Worm (Caenorhabditis elegans) whole organism, L1 larva: ENCODE measurements around the gene clec-48.

Experiments used
- C34B4.2 ChIP-seq: sonication (generic microtip); optimal IDR thresholded peaks from 2 replicates; lab custom pipeline; 2017; ENCODE audit warnings: mild to moderate bottlenecking, missing genetic modification characterization, missing compliant biosample characterization
- aha-1 ChIP-seq: fragments of 150-350 bp; optimal IDR thresholded peaks from 2 replicates; lab custom pipeline; 2014; ENCODE audit warnings: missing biosample characterization, missing genetic modification characterization
- alr-1 ChIP-seq: fragments of 200-800 bp; sonication (Bioruptor generic); optimal IDR thresholded peaks from 2 replicates; lab custom pipeline; 2018; ENCODE audit warnings: borderline replicate concordance, mild to moderate bottlenecking, missing genetic modification characterization, missing compliant biosample characterization
- aly-2 ChIP-seq: fragments of 150-350 bp; optimal IDR thresholded peaks from 2 replicates; lab custom pipeline; 2014; ENCODE audit warnings: missing biosample characterization, missing genetic modification characterization
- ama-1 ChIP-seq: fragments of 150-350 bp; optimal IDR thresholded peaks from 2 replicates; lab custom pipeline; 2014
- dsc-1 ChIP-seq: sonication (generic microtip); optimal IDR thresholded peaks from 2 replicates; lab custom pipeline; 2016; ENCODE audit warnings: mild to moderate bottlenecking, missing genetic modification characterization, missing compliant biosample characterization
- efl-1 ChIP-seq, 4 experiments: fragments of 150-350 bp; optimal IDR thresholded peaks in 3 of 4; peaks in 1 of 4; 1 replicate in 1 of 4; 2 replicates in 3 of 4; lab custom pipeline; 2014; ENCODE audit warnings: missing biosample characterization in 2 of 4, missing genetic modification characterization in 2 of 4, missing genetic modification reagents in 2 of 4
- efl-3 ChIP-seq: fragments of 200-800 bp; sonication (Bioruptor generic); optimal IDR thresholded peaks from 2 replicates; lab custom pipeline; 2018; ENCODE audit warnings: mild to moderate bottlenecking, missing genetic modification characterization, missing compliant biosample characterization
- egl-13 ChIP-seq: sonication (generic microtip); optimal IDR thresholded peaks from 2 replicates; lab custom pipeline; 2016; ENCODE audit warnings: missing genotype, missing genetic modification reagents, missing genetic modification characterization, missing compliant biosample characterization
- elt-2 ChIP-seq: sonication (generic microtip); optimal IDR thresholded peaks from 2 replicates; lab custom pipeline; 2016; ENCODE audit warnings: missing genetic modification characterization, mild to moderate bottlenecking, inconsistent platforms, missing compliant biosample characterization, missing genetic modification reagents
- elt-3 ChIP-seq, 6 experiments: fragments of 150-350 bp in 1 of 6; sonication (generic microtip); optimal IDR thresholded peaks; 2 replicates each; lab custom pipeline; 2017 to 2018; ENCODE audit warnings: missing biosample characterization in 6 of 6, missing genetic modification characterization in 6 of 6, inconsistent platforms in 1 of 6
- ets-5 ChIP-seq: fragments of 200-800 bp; sonication (Bioruptor generic); IDR thresholded peaks from 2 replicates; pipeline ENCODE4 v1.3.6; 2022; ENCODE audit warnings: missing genetic modification characterization, missing compliant biosample characterization
- fkh-10 ChIP-seq: sonication (generic microtip); optimal IDR thresholded peaks from 2 replicates; lab custom pipeline; 2017; ENCODE audit warnings: missing biosample characterization, missing genetic modification reagents, missing genetic modification characterization
- fos-1 ChIP-seq: fragments of 150-350 bp; optimal IDR thresholded peaks from 2 replicates; lab custom pipeline; 2014; ENCODE audit warnings: missing biosample characterization, missing genetic modification characterization
- grh-1 ChIP-seq: fragments of 200-800 bp; sonication (Bioruptor generic); IDR thresholded peaks from 2 replicates; pipeline ENCODE4 v1.3.6; 2022; ENCODE audit warnings: missing genetic modification reagents, missing genetic modification characterization, missing compliant biosample characterization
- hlh-4 ChIP-seq: sonication (generic microtip); optimal IDR thresholded peaks from 2 replicates; lab custom pipeline; 2016; ENCODE audit warnings: mild to moderate bottlenecking, missing genetic modification characterization, missing compliant biosample characterization
- hpl-2 ChIP-seq: fragments of 150-350 bp; optimal IDR thresholded peaks from 2 replicates; lab custom pipeline; 2014; ENCODE audit warnings: missing biosample characterization, missing genetic modification reagents, missing genetic modification characterization
- irx-1 ChIP-seq: sonication (generic microtip); optimal IDR thresholded peaks from 2 replicates; lab custom pipeline; 2016; ENCODE audit warnings: missing genetic modification characterization, missing compliant biosample characterization
- lin-35 ChIP-seq, 2 experiments: fragments of 150-350 bp; optimal IDR thresholded peaks; 2 replicates each; lab custom pipeline; 2014; ENCODE audit warnings: missing biosample characterization in 2 of 2, missing genetic modification characterization in 2 of 2, missing genetic modification reagents in 2 of 2
- lir-3 ChIP-seq: sonication (generic microtip); optimal IDR thresholded peaks from 2 replicates; lab custom pipeline; 2016; ENCODE audit warnings: mild to moderate bottlenecking, missing genetic modification characterization, moderate library complexity, missing compliant biosample characterization; ENCODE audit not compliant: poor library complexity
- mef-2 ChIP-seq: fragments of 150-350 bp; optimal IDR thresholded peaks from 2 replicates; lab custom pipeline; 2014; ENCODE audit warnings: missing biosample characterization, missing genetic modification characterization
- mep-1 ChIP-seq: fragments of 150-350 bp; optimal IDR thresholded peaks from 2 replicates; lab custom pipeline; 2014; ENCODE audit warnings: missing biosample characterization, missing genetic modification characterization
- nhr-28 ChIP-seq: fragments of 150-350 bp; optimal IDR thresholded peaks from 2 replicates; lab custom pipeline; 2014; ENCODE audit warnings: missing biosample characterization, missing genetic modification characterization
- nhr-47 ChIP-seq: sonication (generic microtip); optimal IDR thresholded peaks from 2 replicates; lab custom pipeline; 2016; ENCODE audit warnings: mild to moderate bottlenecking, missing genetic modification characterization, moderate library complexity, missing compliant biosample characterization
- nhr-90 ChIP-seq: sonication (generic microtip); optimal IDR thresholded peaks from 2 replicates; lab custom pipeline; 2016; ENCODE audit warnings: mild to moderate bottlenecking, missing genetic modification characterization, missing compliant biosample characterization; ENCODE audit not compliant: poor library complexity
- pag-3 ChIP-seq: sonication (generic microtip); optimal IDR thresholded peaks from 2 replicates; lab custom pipeline; 2017; ENCODE audit warnings: missing genetic modification characterization, mild to moderate bottlenecking, missing compliant biosample characterization, antibody characterized with exemption, borderline replicate concordance; ENCODE audit not compliant: insufficient read depth
- rnt-1 ChIP-seq: sonication (generic microtip); optimal IDR thresholded peaks from 2 replicates; lab custom pipeline; 2016; ENCODE audit warnings: mild to moderate bottlenecking, missing genetic modification characterization, moderate library complexity, missing compliant biosample characterization
- sptf-1 ChIP-seq: fragments of 150-350 bp; optimal IDR thresholded peaks from 2 replicates; lab custom pipeline; 2014; ENCODE audit warnings: missing biosample characterization, missing genetic modification characterization
- unc-30 ChIP-seq: sonication (generic microtip); optimal IDR thresholded peaks from 2 replicates; lab custom pipeline; 2017; ENCODE audit warnings: missing biosample characterization, missing genetic modification characterization
- vab-15 ChIP-seq: sonication (generic microtip); optimal IDR thresholded peaks from 2 replicates; lab custom pipeline; 2017; ENCODE audit warnings: missing genotype, mild to moderate bottlenecking, missing genetic modification characterization, missing compliant biosample characterization
- ztf-11 ChIP-seq, 2 experiments: sonication (generic microtip); optimal IDR thresholded peaks; 2 replicates each; lab custom pipeline; 2016 to 2017; ENCODE audit warnings: missing genetic modification characterization in 2 of 2, missing biosample characterization in 1 of 2, missing compliant biosample characterization in 1 of 2

Gene clec-48

ce11 chrV:18137679-18138078 lies 20.1 kb upstream of the clec-48 start:
- TF ChIP-seq mef-2 (no peak), fkh-10 (GFP tag; lab: Kevin White, UChicago) (no peak)

DNA sequence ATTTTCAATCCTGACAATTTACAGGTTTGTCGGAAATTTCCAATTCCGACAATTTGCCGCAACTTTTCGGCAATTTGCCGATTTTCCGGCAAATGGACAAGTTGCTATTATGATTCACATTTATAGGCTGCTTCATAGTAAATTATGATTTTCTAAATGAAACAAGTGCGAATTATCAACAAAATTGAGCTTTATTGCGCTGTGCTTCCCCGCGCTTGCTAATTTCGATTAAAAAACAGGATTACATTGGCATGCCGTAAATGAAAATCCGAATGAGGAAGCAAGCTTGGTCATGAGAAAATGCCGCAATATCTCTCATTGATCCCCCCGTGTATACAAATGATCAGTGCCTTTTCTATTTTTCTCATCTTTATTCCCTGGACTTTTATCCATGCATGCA lies 19.1 kb upstream of the clec-48 start, which contains the start of gene Y37H2A.10:
Gene Y37H2A.10, plus strand, starts transcription at position 301 of the 400 bp plus-strand sequence.
- TF ChIP-seq nhr-28 (no peak), aha-1 (no peak), pag-3 (tag; lab: Kevin White, UChicago) (no peak), hpl-2 (GFP tag; lab: Kevin White, UChicago) (no peak), hlh-4 (tag; lab: Kevin White, UChicago) (no peak), elt-3 (tag; optimal IDR thresholded peaks at IDR 0.05; lab: Kevin White, UChicago) (no peak), grh-1 (GFP tag; lab: Robert Waterston, UW) (no peak), fos-1 (tag; lab: Kevin White, UChicago) (no peak), nhr-90 (tag; lab: Kevin White, UChicago) (no peak), nhr-47 (tag; lab: Kevin White, UChicago) (no peak), ama-1 (lab: Kevin White, UChicago) (no peak), C34B4.2 (tag; lab: Kevin White, UChicago) (no peak), efl-3 (no peak), sptf-1 (tag; lab: Kevin White, UChicago) (no peak)

ce11 chrV:18141161-18141560 lies 16.7 kb upstream of the clec-48 start, which contains the start of gene Y37H2A.11:
Gene Y37H2A.11, plus strand, starts transcription at chrV:18141461.
- TF ChIP-seq efl-1 (optimal IDR thresholded peaks at IDR 0.05; lab: Kevin White, UChicago) (no peak), efl-1 (GFP tag; optimal IDR thresholded peaks at IDR 0.05 in 1 of 2; lab: Kevin White, UChicago) (no peak), hpl-2 (GFP tag; lab: Kevin White, UChicago) (no peak), dsc-1 (no peak)

DNA sequence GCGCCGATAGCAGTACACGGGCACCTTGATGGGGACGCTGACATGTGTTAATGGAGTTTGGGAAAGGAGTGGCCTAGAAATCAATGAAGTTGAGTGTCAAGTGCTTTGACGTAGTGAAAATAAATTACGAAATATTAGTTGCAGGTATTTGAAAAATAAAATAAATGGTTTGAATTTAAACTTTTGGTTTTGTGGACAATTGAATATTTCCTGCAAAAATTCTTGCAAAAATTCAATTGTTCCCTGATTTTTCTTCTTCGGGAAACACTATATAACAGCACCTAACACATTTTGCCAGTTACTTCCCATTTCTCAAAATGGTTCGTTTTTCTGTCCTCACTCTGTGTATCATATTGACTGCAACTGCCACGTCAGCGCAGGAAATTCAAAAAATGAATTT lies 15.3 kb upstream of the clec-48 start, which contains the start of gene Y37H2A.13:
Gene Y37H2A.13, plus strand, starts transcription at position 301 of the 400 bp plus-strand sequence.
- TF ChIP-seq egl-13 (tag; lab: Kevin White, UChicago) (no peak), elt-2 (tag; lab: Kevin White, UChicago) (no peak), hpl-2 (GFP tag; lab: Kevin White, UChicago) (no peak), rnt-1 (tag; lab: Kevin White, UChicago) (no peak), unc-30 (tag; lab: Kevin White, UChicago) (no peak), lir-3 (no peak), lin-35 (GFP tag; optimal IDR thresholded peaks at IDR 0.05; lab: Kevin White, UChicago) (no peak)

- no peak for TF ChIP-seq ets-5 (GFP tag; lab: Robert Waterston, UW)
- TF ChIP-seq mep-1: no peak
- TF ChIP-seq efl-1 (optimal IDR thresholded peaks at IDR 0.05; lab: Kevin White, UChicago): no peak
- TF ChIP-seq efl-1 (GFP tag; optimal IDR thresholded peaks at IDR 0.05 in 1 of 2; lab: Kevin White, UChicago): no peak
- no peak for TF ChIP-seq ztf-11 (tag; optimal IDR thresholded peaks at IDR 0.05; lab: Kevin White, UChicago)
- TF ChIP-seq egl-13 (tag; lab: Kevin White, UChicago): no peak
- TF ChIP-seq irx-1 (tag; lab: Kevin White, UChicago): no peak
- TF ChIP-seq alr-1 (tag; lab: Kevin White, UChicago): no peak
- no peak for TF ChIP-seq C34B4.2 (tag; lab: Kevin White, UChicago)
- TF ChIP-seq aly-2: no peak
- TF ChIP-seq vab-15: no peak
Measured at ce11 chrV:18143445-18143844, 14.4 kb upstream of the clec-48 start, which contains the start of gene Y37H2A.14. Gene Y37H2A.14, plus strand, starts transcription at chrV:18143745.

ce11 chrV:18144442-18144841 lies 13.4 kb upstream of the clec-48 start:
- TF ChIP-seq dsc-1 (no peak), pag-3 (tag; lab: Kevin White, UChicago) (no peak), efl-1 (optimal IDR thresholded peaks at IDR 0.05; lab: Kevin White, UChicago) (no peak), efl-1 (GFP tag; optimal IDR thresholded peaks at IDR 0.05 in 1 of 2; lab: Kevin White, UChicago) (peak in 1 of 2 experiments; percentile 61)
